Fruit fly (Drosophila melanogaster): ENCODE measurements around the gene CG42822.
A peak's percentile ranks its signal among the peaks of the same experiment; 100 is the strongest.

CG42822 gene

dm6 chr3R:17400102-17400501, 13.6 kb upstream of the CG42822 start:
- TF ChIP-seq gl (tag; optimal IDR thresholded peaks at IDR 0.05) (no peak), fd96Ca (GFP tag; IDR thresholded peaks at IDR 0.05) (no peak), Pif1A (GFP tag; optimal IDR thresholded peaks at IDR 0.05) (no peak), CG9948 (tag; optimal IDR thresholded peaks at IDR 0.05) (no peak)

DNA sequence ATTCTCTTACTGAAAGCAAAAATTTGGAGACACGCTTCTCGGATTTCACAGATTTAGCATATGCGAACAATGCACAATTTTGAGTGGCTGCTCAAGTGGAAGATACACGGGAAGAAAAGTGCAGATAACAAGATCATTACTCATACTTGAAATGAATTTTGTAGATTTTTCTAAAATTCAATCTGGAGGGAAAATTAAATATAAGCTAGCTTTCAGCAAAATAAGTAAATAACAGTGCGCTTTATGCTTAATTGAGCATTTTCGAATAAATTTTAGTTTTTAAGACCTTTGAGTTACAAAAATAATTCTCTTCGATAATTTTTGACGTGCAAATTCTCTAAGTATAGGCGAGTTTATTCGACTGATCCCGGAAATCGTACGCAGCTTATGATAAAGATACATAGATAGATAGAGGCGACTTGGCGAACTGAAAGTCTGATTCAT, 13.0 kb upstream of the CG42822 start:
- TF ChIP-seq EcR (GFP tag; optimal IDR thresholded peaks at IDR 0.05) (no peak), CG32121 (GFP tag; IDR thresholded peaks at IDR 0.05) (peak; percentile 59), Snoo (tag; optimal IDR thresholded peaks at IDR 0.05) (no peak), fd96Ca (GFP tag; IDR thresholded peaks at IDR 0.05) (no peak), gl (tag; optimal IDR thresholded peaks at IDR 0.05) (peak; percentile 44), Pif1A (GFP tag; optimal IDR thresholded peaks at IDR 0.05) (peak; percentile 83), D1 (tag; optimal IDR thresholded peaks at IDR 0.05) (peak; percentile 17), CG12605 (GFP tag; IDR thresholded peaks at IDR 0.05) (peak; percentile 58), rn (GFP tag; IDR thresholded peaks at IDR 0.05) (no peak), CG17806 (tag; optimal IDR thresholded peaks at IDR 0.05) (peak; percentile 75), Pif1B (GFP tag; optimal IDR thresholded peaks at IDR 0.05) (peak; percentile 50), CG15710 (tag; optimal IDR thresholded peaks at IDR 0.05) (peak; percentile 48), CG9948 (tag; optimal IDR thresholded peaks at IDR 0.05) (peak; percentile 69), CG10348 (GFP tag; IDR thresholded peaks at IDR 0.05) (no peak), CG8159 (tag; optimal IDR thresholded peaks at IDR 0.05) (peak; percentile 78), CG8301 (tag; optimal IDR thresholded peaks at IDR 0.05) (peak; percentile 84), CG13204 (GFP tag; optimal IDR thresholded peaks at IDR 0.05) (no peak), CG34367 (tag; optimal IDR thresholded peaks at IDR 0.05) (peak; percentile 27), Ets98B (GFP tag; IDR thresholded peaks at IDR 0.05) (peak; percentile 36; the same call in 1 of the 2 replicates), CG4496 (GFP tag; IDR thresholded peaks at IDR 0.05) (peak; percentile 66; the same call in 1 of the 3 replicates), CG14655 (GFP tag; optimal IDR thresholded peaks at IDR 0.05) (peak; percentile 83)

dm6 chr3R:17401289-17401752, 12.4 kb upstream of the CG42822 start:
- no peak for TF ChIP-seq CG13204 (GFP tag; optimal IDR thresholded peaks at IDR 0.05)
- TF ChIP-seq D1 (tag; optimal IDR thresholded peaks at IDR 0.05): peak; percentile 8
- peak; percentile 37; the same call in 1 of the 2 replicates for TF ChIP-seq Ets98B (GFP tag; IDR thresholded peaks at IDR 0.05)
- no peak for TF ChIP-seq CG12605 (GFP tag; IDR thresholded peaks at IDR 0.05)
- TF ChIP-seq Pif1A (GFP tag; optimal IDR thresholded peaks at IDR 0.05): no peak
- TF ChIP-seq CG15710 (tag; optimal IDR thresholded peaks at IDR 0.05): no peak
- TF ChIP-seq rn (GFP tag; IDR thresholded peaks at IDR 0.05): no peak
- no peak for TF ChIP-seq gl (tag; optimal IDR thresholded peaks at IDR 0.05)
- no peak for TF ChIP-seq CG10348 (GFP tag; IDR thresholded peaks at IDR 0.05)
- TF ChIP-seq CG17806 (tag; optimal IDR thresholded peaks at IDR 0.05): no peak
- no peak for TF ChIP-seq CG14655 (GFP tag; optimal IDR thresholded peaks at IDR 0.05)
- no peak for TF ChIP-seq CG8159 (tag; optimal IDR thresholded peaks at IDR 0.05)
- no peak for TF ChIP-seq Pif1B (GFP tag; optimal IDR thresholded peaks at IDR 0.05)
- no peak for TF ChIP-seq CG34367 (tag; optimal IDR thresholded peaks at IDR 0.05)
- TF ChIP-seq CG8301 (tag; optimal IDR thresholded peaks at IDR 0.05): no peak
- peak; percentile 7 for TF ChIP-seq Snoo (tag; optimal IDR thresholded peaks at IDR 0.05)
- TF ChIP-seq CG32121 (GFP tag; IDR thresholded peaks at IDR 0.05): peak; percentile 31; the same call in 1 of the 2 replicates
- no peak for TF ChIP-seq EcR (GFP tag; optimal IDR thresholded peaks at IDR 0.05)
- no peak for TF ChIP-seq CG9948 (tag; optimal IDR thresholded peaks at IDR 0.05)
- peak; percentile 57; the same call in 1 of the 3 replicates for TF ChIP-seq CG4496 (GFP tag; IDR thresholded peaks at IDR 0.05)
- no peak for TF ChIP-seq fd96Ca (GFP tag; IDR thresholded peaks at IDR 0.05)

- TF ChIP-seq CG34367 (tag; optimal IDR thresholded peaks at IDR 0.05): no peak
- TF ChIP-seq CG4496 (GFP tag; IDR thresholded peaks at IDR 0.05): peak; percentile 79
- peak; percentile 40; the same call in 1 of the 2 replicates for TF ChIP-seq rn (GFP tag; IDR thresholded peaks at IDR 0.05)
- TF ChIP-seq Pif1A (GFP tag; optimal IDR thresholded peaks at IDR 0.05): peak; percentile 7
- peak; percentile 42; the same call in 2 of the 3 replicates for TF ChIP-seq fd96Ca (GFP tag; IDR thresholded peaks at IDR 0.05)
- peak; percentile 41 for TF ChIP-seq Ets98B (GFP tag; IDR thresholded peaks at IDR 0.05)
- peak; percentile 25 for TF ChIP-seq CG14655 (GFP tag; optimal IDR thresholded peaks at IDR 0.05)
- no peak for TF ChIP-seq CG8301 (tag; optimal IDR thresholded peaks at IDR 0.05)
These were observed 11.3 kb upstream of the CG42822 start, which contains the start of gene Sur-8 for dm6 chr3R:17402434-17402833. Sur-8 (minus strand) TSS chr3R:17402515.

DNA sequence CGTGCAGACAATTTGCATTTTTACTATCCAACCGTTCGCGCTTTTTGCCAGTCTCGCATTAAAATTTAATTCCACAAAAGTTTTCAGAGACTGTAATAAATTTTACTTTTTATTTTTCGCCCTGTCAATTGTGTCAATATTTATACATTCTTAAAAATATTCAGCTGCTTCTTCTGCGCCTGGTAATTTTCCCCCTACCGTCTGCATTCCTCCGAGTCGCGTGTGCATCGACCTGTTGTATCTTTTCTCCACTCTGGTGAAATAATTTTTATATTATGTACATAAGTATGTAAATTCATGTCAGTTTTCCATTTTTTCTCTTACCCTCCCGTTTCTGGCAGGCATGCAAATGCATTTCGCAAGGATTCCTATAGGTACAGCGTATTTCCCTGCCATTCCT, 10.5 kb upstream of the CG42822 start, which contains the start of gene CG34279:
TSS of gene CG34279 (minus strand) at position 101 of the 400 bp plus-strand sequence.
- TF ChIP-seq CG4496 (GFP tag; IDR thresholded peaks at IDR 0.05) (no peak), Pif1A (GFP tag; optimal IDR thresholded peaks at IDR 0.05) (no peak), Pif1B (GFP tag; optimal IDR thresholded peaks at IDR 0.05) (no peak), rn (GFP tag; IDR thresholded peaks at IDR 0.05) (no peak), EcR (GFP tag; optimal IDR thresholded peaks at IDR 0.05) (no peak), CG8301 (tag; optimal IDR thresholded peaks at IDR 0.05) (no peak), CG12605 (GFP tag; IDR thresholded peaks at IDR 0.05) (no peak), D1 (tag; optimal IDR thresholded peaks at IDR 0.05) (no peak), CG9948 (tag; optimal IDR thresholded peaks at IDR 0.05) (no peak), CG8159 (tag; optimal IDR thresholded peaks at IDR 0.05) (no peak), CG15710 (tag; optimal IDR thresholded peaks at IDR 0.05) (no peak), CG34367 (tag; optimal IDR thresholded peaks at IDR 0.05) (no peak), CG32121 (GFP tag; IDR thresholded peaks at IDR 0.05) (no peak), fd96Ca (GFP tag; IDR thresholded peaks at IDR 0.05) (no peak), CG10348 (GFP tag; IDR thresholded peaks at IDR 0.05) (no peak), Snoo (tag; optimal IDR thresholded peaks at IDR 0.05) (no peak), gl (tag; optimal IDR thresholded peaks at IDR 0.05) (no peak), CG17806 (tag; optimal IDR thresholded peaks at IDR 0.05) (no peak), CG14655 (GFP tag; optimal IDR thresholded peaks at IDR 0.05) (no peak)

- TF ChIP-seq CG9948 (tag; optimal IDR thresholded peaks at IDR 0.05) (no peak), CG15710 (tag; optimal IDR thresholded peaks at IDR 0.05) (no peak), CG17806 (tag; optimal IDR thresholded peaks at IDR 0.05) (no peak)
These were observed 10.1 kb upstream of the CG42822 start, which contains the start of gene CG34280 for dm6 chr3R:17403618-17404017. CG34280 (minus strand) TSS chr3R:17403718.
